Fruit fly (Drosophila melanogaster): ENCODE data around the gene ine.

ine gene

dm6 chr2L:4442010-4442587 is 34.7 kb downstream of the ine start, which contains the start of the genes Sfp24F and CG15432 (continued):
- TF ChIP-seq crp (GFP tag; optimal IDR thresholded peaks at IDR 0.05): no peak
- TF ChIP-seq sens-2 (GFP tag; IDR thresholded peaks at IDR 0.05): no peak
- no peak for TF ChIP-seq CG16815 (GFP tag; optimal IDR thresholded peaks at IDR 0.05)
- no peak for TF ChIP-seq CG12155 (GFP tag; optimal IDR thresholded peaks at IDR 0.05)
- no peak for TF ChIP-seq CG9797 (GFP tag; optimal IDR thresholded peaks at IDR 0.05)
- no peak for TF ChIP-seq fu2 (GFP tag; optimal IDR thresholded peaks at IDR 0.05)
- no peak for TF ChIP-seq CG1602 (GFP tag; optimal IDR thresholded peaks at IDR 0.05)
- TF ChIP-seq gfzf (GFP tag; optimal IDR thresholded peaks at IDR 0.05): peak; percentile 32
- TF ChIP-seq CG1024 (GFP tag; IDR thresholded peaks at IDR 0.05): no peak
- no peak for TF ChIP-seq Drgx (GFP tag; IDR thresholded peaks at IDR 0.05)
- 0 out of 3 replicates have a peak, but pooled peaks have one; percentile 29 for TF ChIP-seq vnd (GFP tag; IDR thresholded peaks at IDR 0.05; ENCODE audit: partially characterized antibody)
- TF ChIP-seq Hmx (GFP tag; optimal IDR thresholded peaks at IDR 0.05): no peak
- no peak for TF ChIP-seq CG3847 (GFP tag; IDR thresholded peaks at IDR 0.05)
- TF ChIP-seq Lpt (GFP tag; optimal IDR thresholded peaks at IDR 0.05): no peak
- no peak for TF ChIP-seq CG17385 (GFP tag; optimal IDR thresholded peaks at IDR 0.05)
- no peak for TF ChIP-seq maf-S (GFP tag; optimal IDR thresholded peaks at IDR 0.05)
- TF ChIP-seq kay (GFP tag; optimal IDR thresholded peaks at IDR 0.05): no peak
- no peak for TF ChIP-seq CG10431 (GFP tag; optimal IDR thresholded peaks at IDR 0.05)
- TF ChIP-seq ssp (GFP tag; IDR thresholded peaks at IDR 0.05): no peak
- TF ChIP-seq croc (GFP tag; conservative IDR thresholded peaks at IDR 0.05): no peak
- peak; percentile 76 for TF ChIP-seq E2f2 (GFP tag; IDR thresholded peaks at IDR 0.05)
- TF ChIP-seq bcd (GFP tag; optimal IDR thresholded peaks at IDR 0.05): no peak
- no peak for TF ChIP-seq CG12071 (GFP tag; optimal IDR thresholded peaks at IDR 0.05)
- no peak for TF ChIP-seq dm (GFP tag; optimal IDR thresholded peaks at IDR 0.05)
- no peak for TF ChIP-seq CG7839 (tag; optimal IDR thresholded peaks at IDR 0.05)
- no peak for TF ChIP-seq Atf3 (GFP tag; optimal IDR thresholded peaks at IDR 0.05)
- TF ChIP-seq CG33213 (GFP tag; optimal IDR thresholded peaks at IDR 0.05): no peak
- no peak for TF ChIP-seq disco-r (GFP tag; optimal IDR thresholded peaks at IDR 0.05)
- no peak for TF ChIP-seq org-1 (GFP tag; optimal IDR thresholded peaks at IDR 0.05)
- TF ChIP-seq Dll (GFP tag; IDR thresholded peaks at IDR 0.05; ENCODE audit: partially characterized antibody): peak; percentile 73
- no peak for TF ChIP-seq grau (tag; optimal IDR thresholded peaks at IDR 0.05)
- no peak for TF ChIP-seq nmo (GFP tag; optimal IDR thresholded peaks at IDR 0.05)
- TF ChIP-seq CG6175 (GFP tag; IDR thresholded peaks at IDR 0.05): no peak
- no peak for TF ChIP-seq CG3995 (GFP tag; optimal IDR thresholded peaks at IDR 0.05)
- peak; percentile 46 for TF ChIP-seq hbn (GFP tag; IDR thresholded peaks at IDR 0.05; ENCODE audit: partially characterized antibody)
- no peak for TF ChIP-seq dan (GFP tag; IDR thresholded peaks at IDR 0.05)
- TF ChIP-seq CG7786 (GFP tag; optimal IDR thresholded peaks at IDR 0.05): no peak
- peak; percentile 39; the same call in 1 of the 3 replicates for TF ChIP-seq Opbp (GFP tag; IDR thresholded peaks at IDR 0.05; ENCODE audit: partially characterized antibody)
- TF ChIP-seq dmrt99B (tag; optimal IDR thresholded peaks at IDR 0.05): no peak
- TF ChIP-seq Optix (GFP tag; IDR thresholded peaks at IDR 0.05): no peak
- TF ChIP-seq peb (GFP tag; IDR thresholded peaks at IDR 0.05): no peak
- no peak for TF ChIP-seq Ada2b (GFP tag; IDR thresholded peaks at IDR 0.05)
- no peak for TF ChIP-seq CG7745 (tag; optimal IDR thresholded peaks at IDR 0.05)
- TF ChIP-seq mirr (GFP tag; optimal IDR thresholded peaks at IDR 0.05): no peak
- TF ChIP-seq oc (tag; optimal IDR thresholded peaks at IDR 0.05): no peak
- no peak for TF ChIP-seq CG8290 (GFP tag; optimal IDR thresholded peaks at IDR 0.05)
- TF ChIP-seq CG8290 (tag; optimal IDR thresholded peaks at IDR 0.05): no peak
- no peak for TF ChIP-seq nerfin-1 (tag; optimal IDR thresholded peaks at IDR 0.05)
- no peak for TF ChIP-seq Sox102F (GFP tag; optimal IDR thresholded peaks at IDR 0.05)
- TF ChIP-seq sug (tag; optimal IDR thresholded peaks at IDR 0.05): no peak
- TF ChIP-seq trh (GFP tag; optimal IDR thresholded peaks at IDR 0.05): no peak
- no peak for TF ChIP-seq C15 (GFP tag; IDR thresholded peaks at IDR 0.05)
